Fruit fly (Drosophila melanogaster) whole organism, pupa: ENCODE measurements around the gene CG33795.

Experiments
- CG17806 ChIP-seq: fragments of 200-800 bp; sonication (Bioruptor generic); optimal IDR thresholded peaks from 2 replicates; lab custom pipeline; 2018; ENCODE audit warnings: missing biosample characterization, mild to moderate bottlenecking, missing genetic modification characterization, moderate library complexity
- CG32121 ChIP-seq: fragments of 200-800 bp; sonication (Bioruptor generic); IDR thresholded peaks from 2 replicates; pipeline ENCODE4 v1.3.6; 2022; ENCODE audit warnings: missing biosample characterization, missing genetic modification characterization
- CG34367 ChIP-seq: fragments of 200-800 bp; sonication (Bioruptor generic); optimal IDR thresholded peaks from 2 replicates; lab custom pipeline; 2018; ENCODE audit warnings: missing biosample characterization, mild to moderate bottlenecking, missing genetic modification characterization
- CG8159 ChIP-seq: fragments of 200-800 bp; sonication (Bioruptor generic); optimal IDR thresholded peaks from 3 replicates; lab custom pipeline; 2018; ENCODE audit warnings: missing biosample characterization, mild to moderate bottlenecking, missing genetic modification characterization, moderate library complexity
- Pif1A ChIP-seq: fragments of 200-800 bp; sonication (Bioruptor generic); optimal IDR thresholded peaks from 3 replicates; lab custom pipeline; 2016; ENCODE audit warnings: missing biosample characterization, missing genetic modification characterization
- gl ChIP-seq: fragments of 200-800 bp; sonication (Bioruptor generic); optimal IDR thresholded peaks from 2 replicates; lab custom pipeline; 2018; ENCODE audit warnings: missing biosample characterization, mild to moderate bottlenecking, missing genetic modification characterization

dm6 chr3L:16181330-16181830, 10.2 kb upstream of the CG33795 start:
- TF ChIP-seq CG17806 (tag; lab: Kevin White, UChicago): peak; percentile 87
- TF ChIP-seq Pif1A (GFP tag; lab: Kevin White, UChicago): peak; percentile 57
- TF ChIP-seq CG34367 (tag; lab: Kevin White, UChicago): peak; percentile 57
- TF ChIP-seq CG32121 (GFP tag; lab: Robert Waterston, UW): no peak; the same call in 1 of the 2 replicates
- TF ChIP-seq gl (tag; lab: Kevin White, UChicago): peak; percentile 55
- TF ChIP-seq CG8159 (tag; lab: Kevin White, UChicago): peak; percentile 87
